Worm (Caenorhabditis elegans): Measurements from ENCODE around the gene ZK856.19.

DNA sequence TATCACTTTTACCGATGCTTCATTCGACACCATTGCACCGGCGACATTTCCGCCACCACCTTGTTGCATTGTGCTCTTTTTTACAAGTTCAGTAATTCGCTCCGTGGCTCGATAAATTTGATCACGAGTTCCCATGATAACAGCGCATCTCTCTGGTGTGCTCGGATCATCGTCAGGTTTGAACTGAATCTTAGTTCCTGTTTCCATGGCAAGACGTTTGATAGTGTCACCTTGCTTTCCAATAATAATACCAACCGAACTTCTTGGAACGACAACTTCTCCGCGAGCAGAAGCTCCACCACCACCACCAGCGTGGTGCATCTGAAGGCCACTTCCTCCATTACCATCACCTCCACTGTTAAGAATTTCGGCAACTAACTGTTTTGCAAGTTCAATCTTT, 32.5 kb upstream of the ZK856.19 start:
- TF ChIP-seq dox-1 (GFP tag; IDR thresholded peaks at IDR 0.05) (no peak), snpc-4 (GFP tag; optimal IDR thresholded peaks at IDR 0.05) (no peak), snpc-4 (tag; optimal IDR thresholded peaks at IDR 0.05) (no peak)

Measured in whole organism, young adult.